Worm (Caenorhabditis elegans): ENCODE results near the gene sra-12.

DNA sequence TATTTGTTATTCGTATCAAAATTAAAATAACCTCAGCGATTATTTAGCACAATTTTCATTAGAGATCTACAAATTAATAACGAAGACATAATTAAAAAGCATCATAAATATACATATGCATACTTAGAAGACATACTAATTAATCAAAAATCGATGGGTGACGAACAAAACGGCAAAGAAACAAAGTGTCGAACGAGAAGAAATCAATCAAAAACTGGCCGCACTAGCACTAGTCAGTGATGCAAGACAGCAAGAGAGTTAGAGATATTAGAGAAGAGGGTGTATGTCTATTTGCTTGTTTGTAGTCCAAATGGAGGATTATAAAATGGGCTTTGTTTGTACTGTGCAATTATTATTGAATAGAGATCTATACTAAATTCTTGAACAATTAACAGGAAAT, 42.6 kb upstream of the sra-12 start:
- TF ChIP-seq C08G9.2 (tag; optimal IDR thresholded peaks at IDR 0.05) = no peak
- TF ChIP-seq ceh-19 (GFP tag; optimal IDR thresholded peaks at IDR 0.05) = no peak
- no peak for TF ChIP-seq ama-1 (optimal IDR thresholded peaks at IDR 0.05)
- TF ChIP-seq ceh-18 (tag; optimal IDR thresholded peaks at IDR 0.05) = no peak
- no peak for TF ChIP-seq ahr-1 (tag; optimal IDR thresholded peaks at IDR 0.05)
- TF ChIP-seq tbx-2 (tag; optimal IDR thresholded peaks at IDR 0.05) = peak; percentile 2
- TF ChIP-seq che-1 (tag; optimal IDR thresholded peaks at IDR 0.05) = no peak

All from whole organism, late embryonic.